Fruit fly (Drosophila melanogaster): ENCODE results near the gene RnrL.
A peak's percentile ranks its signal among the peaks of the same experiment; 100 is the strongest.

The RnrL gene

DNA sequence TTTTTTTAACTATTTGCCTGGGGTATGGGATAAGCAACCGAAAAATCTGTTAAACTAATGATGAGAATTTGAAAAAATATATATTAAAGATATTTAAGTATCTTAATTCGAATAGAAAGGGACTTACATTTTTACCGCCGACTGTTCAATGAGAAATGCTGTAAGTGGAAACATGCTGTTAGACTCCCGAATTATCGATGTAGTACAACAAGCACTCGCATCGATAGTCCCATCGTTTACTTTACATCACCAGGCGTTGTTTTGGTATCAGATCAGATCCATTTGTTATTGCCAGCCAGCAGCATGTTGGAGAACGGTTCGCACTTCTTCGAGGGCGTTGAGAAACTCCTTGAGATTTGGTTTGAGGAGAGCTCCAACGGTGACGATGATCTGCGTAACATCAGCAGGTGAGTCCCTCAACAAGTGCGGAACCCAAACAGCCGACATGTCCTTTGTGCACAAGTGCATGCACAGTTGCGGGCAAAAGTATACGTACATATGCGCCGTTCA lies 11.5 kb upstream of the RnrL start, which contains the start of gene SamDC (continued):
- TF ChIP-seq CG12236 (GFP tag; optimal IDR thresholded peaks at IDR 0.05) (no peak), dm (GFP tag; optimal IDR thresholded peaks at IDR 0.05) (peak; percentile 65), CG16863 (GFP tag; optimal IDR thresholded peaks at IDR 0.05) (no peak), Stat92E (GFP tag; optimal IDR thresholded peaks at IDR 0.05) (peak in 2 of 3 experiments; percentile 12 to 85), fd3F (GFP tag; optimal IDR thresholded peaks at IDR 0.05) (peak; percentile 25), aop (GFP tag; IDR thresholded peaks at IDR 0.05) (no peak), grn (GFP tag; optimal IDR thresholded peaks at IDR 0.05) (peak; percentile 99), CG10431 (GFP tag; optimal IDR thresholded peaks at IDR 0.05) (no peak), chinmo (GFP tag; IDR thresholded peaks at IDR 0.05; ENCODE audit: partially characterized antibody) (peak; percentile 90; the same call in 3 of the 4 replicates), Hmr (GFP tag; optimal IDR thresholded peaks at IDR 0.05) (peak; percentile 75), vfl (GFP tag; optimal IDR thresholded peaks at IDR 0.05) (no peak), CG6791 (GFP tag; IDR thresholded peaks at IDR 0.05; ENCODE audit: partially characterized antibody) (peak; percentile 87), CG30431 (GFP tag; optimal IDR thresholded peaks at IDR 0.05) (no peak), hth (optimal IDR thresholded peaks at IDR 0.05) (no peak), wek (GFP tag; optimal IDR thresholded peaks at IDR 0.05) (peak; percentile 13), CG1832 (GFP tag; optimal IDR thresholded peaks at IDR 0.05) (no peak), yki (optimal IDR thresholded peaks at IDR 0.05) (no peak), CG42726 (GFP tag; IDR thresholded peaks at IDR 0.05; ENCODE audit: partially characterized antibody) (peak; percentile 82; the same call in 1 of the 2 replicates), Ada2b (GFP tag; IDR thresholded peaks at IDR 0.05) (peak; percentile 63), Dp (GFP tag; optimal IDR thresholded peaks at IDR 0.05) (peak; percentile 17), CG4707 (GFP tag; optimal IDR thresholded peaks at IDR 0.05) (peak; percentile 8), zfh1 (GFP tag; IDR thresholded peaks at IDR 0.05) (peak; percentile 37; the same call in 1 of the 3 replicates), CG9797 (GFP tag; optimal IDR thresholded peaks at IDR 0.05) (peak; percentile 44), CG9817 (tag; optimal IDR thresholded peaks at IDR 0.05) (peak; percentile 29), CG7786 (GFP tag; optimal IDR thresholded peaks at IDR 0.05) (peak; percentile 16), CG34376 (GFP tag; optimal IDR thresholded peaks at IDR 0.05) (peak; percentile 71), CG18476 (GFP tag; optimal IDR thresholded peaks at IDR 0.05) (no peak), unc-4 (GFP tag; IDR thresholded peaks at IDR 0.05; ENCODE audit: partially characterized antibody) (peak; percentile 77), ara (GFP tag; IDR thresholded peaks at IDR 0.05) (peak; percentile 58; the same call in 1 of the 2 replicates), Aef1 (GFP tag; IDR thresholded peaks at IDR 0.05) (peak; percentile 24; the same call in 1 of the 3 replicates), CG5245 (GFP tag; optimal IDR thresholded peaks at IDR 0.05) (peak; percentile 14), CG12104 (GFP tag; optimal IDR thresholded peaks at IDR 0.05) (no peak), CG13894 (tag; optimal IDR thresholded peaks at IDR 0.05) (peak; percentile 66), Awh (GFP tag; IDR thresholded peaks at IDR 0.05) (no peak), fd96Cb (tag; optimal IDR thresholded peaks at IDR 0.05) (peak; percentile 26), prd (optimal IDR thresholded peaks at IDR 0.05) (no peak), prd (GFP tag; IDR thresholded peaks at IDR 0.05) (no peak; the same call in 1 of the 3 replicates), Hsf (GFP tag; optimal IDR thresholded peaks at IDR 0.05) (peak; percentile 36), ind (GFP tag; optimal IDR thresholded peaks at IDR 0.05) (peak; percentile 25), Doc2 (GFP tag; IDR thresholded peaks at IDR 0.05) (no peak), Dbx (GFP tag; IDR thresholded peaks at IDR 0.05) (peak; percentile 73; the same call in 2 of the 3 replicates), sima (GFP tag; optimal IDR thresholded peaks at IDR 0.05) (no peak), dmrt99B (tag; optimal IDR thresholded peaks at IDR 0.05) (peak; percentile 26), CG8944 (GFP tag; optimal IDR thresholded peaks at IDR 0.05) (peak; percentile 17), lbe (GFP tag; optimal IDR thresholded peaks at IDR 0.05) (peak; percentile 13), Dref (GFP tag; IDR thresholded peaks at IDR 0.05) (peak; percentile 91), CG8924 (tag; optimal IDR thresholded peaks at IDR 0.05) (peak; percentile 63), CG15269 (tag; optimal IDR thresholded peaks at IDR 0.05) (peak; percentile 72), CG6654 (GFP tag; optimal IDR thresholded peaks at IDR 0.05) (no peak), CG17568 (GFP tag; optimal IDR thresholded peaks at IDR 0.05) (no peak)

Measured in whole organism, embryonic.